Worm (Caenorhabditis elegans): ENCODE measurements around the gene M199.134.

ce11 chrIV:15122882-15123281 is 9.9 kb upstream of the M199.134 start, which contains the start of gene M199.7:
- TF ChIP-seq pqm-1 (tag; optimal IDR thresholded peaks at IDR 0.05) (no peak), zag-1 (tag; optimal IDR thresholded peaks at IDR 0.05) (no peak), blmp-1 (tag; optimal IDR thresholded peaks at IDR 0.05) (no peak), nhr-11 (tag; optimal IDR thresholded peaks at IDR 0.05) (no peak), tbx-2 (tag; optimal IDR thresholded peaks at IDR 0.05) (no peak), unc-62 (GFP tag; optimal IDR thresholded peaks at IDR 0.05) (no peak), sptf-1 (tag; optimal IDR thresholded peaks at IDR 0.05) (no peak)

Measured in whole organism, L1 larva.